Fruit fly (Drosophila melanogaster): ENCODE measurements around the gene Dhfr.

Dhfr gene

dm6 chr3R:16448378-16449134 lies 32.4 kb upstream of the Dhfr start (continued):
- TF ChIP-seq CG7963 (GFP tag; IDR thresholded peaks at IDR 0.05; ENCODE audit: partially characterized antibody), result no peak
- peak; percentile 72 for TF ChIP-seq ind (GFP tag; optimal IDR thresholded peaks at IDR 0.05)
- peak; percentile 77 for TF ChIP-seq fd96Cb (tag; optimal IDR thresholded peaks at IDR 0.05)
- TF ChIP-seq hbn (GFP tag; IDR thresholded peaks at IDR 0.05; ENCODE audit: partially characterized antibody), result no peak
- no peak for TF ChIP-seq p53 (GFP tag; optimal IDR thresholded peaks at IDR 0.05)
- TF ChIP-seq ftz-f1 (GFP tag; optimal IDR thresholded peaks at IDR 0.05), result no peak
- peak; percentile 68 for TF ChIP-seq CG32767 (GFP tag; IDR thresholded peaks at IDR 0.05)
- TF ChIP-seq Dip3 (GFP tag; optimal IDR thresholded peaks at IDR 0.05), result peak; percentile 70
- peak; percentile 65 for TF ChIP-seq CG7556 (GFP tag; optimal IDR thresholded peaks at IDR 0.05)
- peak; percentile 75 for TF ChIP-seq Fer3 (tag; optimal IDR thresholded peaks at IDR 0.05)
- TF ChIP-seq CG11093 (GFP tag; IDR thresholded peaks at IDR 0.05), result peak; percentile 30
- TF ChIP-seq CG32532 (GFP tag; IDR thresholded peaks at IDR 0.05), result peak; percentile 79
- TF ChIP-seq Chrac-16 (GFP tag; optimal IDR thresholded peaks at IDR 0.05), result peak; percentile 47
- TF ChIP-seq CG16863 (GFP tag; optimal IDR thresholded peaks at IDR 0.05), result peak; percentile 1
- no peak for TF ChIP-seq CG7271 (tag; optimal IDR thresholded peaks at IDR 0.05)
- peak; percentile 54; the same call in 1 of the 2 replicates for TF ChIP-seq al (GFP tag; IDR thresholded peaks at IDR 0.05)
- TF ChIP-seq Atf6 (GFP tag; IDR thresholded peaks at IDR 0.05), result peak; percentile 57; the same call in 1 of the 2 replicates
- peak; percentile 75 for TF ChIP-seq Optix (GFP tag; IDR thresholded peaks at IDR 0.05)
- peak; percentile 65 for TF ChIP-seq oc (tag; optimal IDR thresholded peaks at IDR 0.05)
- TF ChIP-seq tio (GFP tag; optimal IDR thresholded peaks at IDR 0.05), result peak; percentile 51
- peak; percentile 77 for TF ChIP-seq CG7786 (GFP tag; optimal IDR thresholded peaks at IDR 0.05)
- peak; percentile 13 for TF ChIP-seq chn (GFP tag; optimal IDR thresholded peaks at IDR 0.05)
- no peak for TF ChIP-seq Sry-δ (GFP tag; optimal IDR thresholded peaks at IDR 0.05)
- TF ChIP-seq CG31365 (tag; optimal IDR thresholded peaks at IDR 0.05), result peak; percentile 54
- peak; percentile 71 for TF ChIP-seq CG14014 (GFP tag; IDR thresholded peaks at IDR 0.05)
- peak; percentile 86 for TF ChIP-seq CG10366 (GFP tag; IDR thresholded peaks at IDR 0.05)
- peak; percentile 41; the same call in 1 of the 2 replicates for TF ChIP-seq NFAT (GFP tag; IDR thresholded peaks at IDR 0.05)
- TF ChIP-seq CG17802 (tag; optimal IDR thresholded peaks at IDR 0.05), result peak; percentile 77
- TF ChIP-seq Awh (GFP tag; IDR thresholded peaks at IDR 0.05), result peak; percentile 94
- peak; percentile 95 for TF ChIP-seq Med (GFP tag)
- 0 out of 4 replicates have a peak, but pooled peaks have one; percentile 41 for TF ChIP-seq chinmo (GFP tag; IDR thresholded peaks at IDR 0.05; ENCODE audit: partially characterized antibody)
- TF ChIP-seq croc (GFP tag; conservative IDR thresholded peaks at IDR 0.05), result peak; percentile 59
- TF ChIP-seq CG18262 (tag; optimal IDR thresholded peaks at IDR 0.05), result peak; percentile 82
- TF ChIP-seq CG3838 (GFP tag; optimal IDR thresholded peaks at IDR 0.05), result no peak
- peak; percentile 30 for TF ChIP-seq CG8089 (GFP tag; optimal IDR thresholded peaks at IDR 0.05)
- TF ChIP-seq sob (GFP tag; IDR thresholded peaks at IDR 0.05), result peak; percentile 66
- TF ChIP-seq sima (GFP tag; optimal IDR thresholded peaks at IDR 0.05), result no peak
- no peak for TF ChIP-seq CG31388 (GFP tag; optimal IDR thresholded peaks at IDR 0.05)
- TF ChIP-seq Sox102F (GFP tag; optimal IDR thresholded peaks at IDR 0.05), result peak; percentile 80
- peak; percentile 68 for TF ChIP-seq Spps (tag; optimal IDR thresholded peaks at IDR 0.05)
- TF ChIP-seq CG9876 (GFP tag; optimal IDR thresholded peaks at IDR 0.05), result peak; percentile 62
- TF ChIP-seq Ets65A (GFP tag), result peak; percentile 96
- TF ChIP-seq sna (GFP tag; IDR thresholded peaks at IDR 0.05; ENCODE audit: partially characterized antibody), result no peak
- TF ChIP-seq kay (GFP tag; optimal IDR thresholded peaks at IDR 0.05), result no peak
- peak; percentile 72 for TF ChIP-seq NfI (GFP tag; optimal IDR thresholded peaks at IDR 0.05)
- TF ChIP-seq disco-r (GFP tag; optimal IDR thresholded peaks at IDR 0.05), result peak; percentile 50
- peak; percentile 72 for TF ChIP-seq CG6689 (GFP tag; IDR thresholded peaks at IDR 0.05)
- peak; percentile 73 for TF ChIP-seq tgo (GFP tag; IDR thresholded peaks at IDR 0.05)
- TF ChIP-seq CG3407 (GFP tag; optimal IDR thresholded peaks at IDR 0.05), result peak; percentile 48
- TF ChIP-seq Hr51 (GFP tag; optimal IDR thresholded peaks at IDR 0.05), result peak in 1 of 2 experiments; percentile 73
